Worm (Caenorhabditis elegans) whole organism, L4 larva: Measurements from ENCODE around the gene pcyt-1.

Experiments
- D1046.2 ChIP-seq: fragments of 200-800 bp; sonication (Bioruptor generic); IDR thresholded peaks from 2 replicates; pipeline ENCODE4 v1.3.6; 2022; ENCODE audit warnings: missing genetic modification characterization, missing compliant biosample characterization
- F10B5.3 ChIP-seq: sonication (generic microtip); optimal IDR thresholded peaks from 2 replicates; lab custom pipeline; 2016; ENCODE audit warnings: mild to moderate bottlenecking, missing genetic modification characterization, missing compliant biosample characterization
- T26A8.4 ChIP-seq: fragments of 200-800 bp; sonication (Bioruptor generic); IDR thresholded peaks from 2 replicates; pipeline ENCODE4 v1.3.6; 2022; ENCODE audit warnings: missing genetic modification characterization, missing compliant biosample characterization
- Y48G9A.11 ChIP-seq: fragments of 200-800 bp; sonication (Bioruptor generic); IDR thresholded peaks from 2 replicates; pipeline ENCODE4 v1.3.6; 2022; ENCODE audit warnings: missing genetic modification reagents, missing genetic modification characterization, missing compliant biosample characterization
- Y5F2A.4 ChIP-seq: fragments of 200-800 bp; sonication (Bioruptor generic); optimal IDR thresholded peaks from 2 replicates; lab custom pipeline; 2018; ENCODE audit warnings: mild to moderate bottlenecking, missing genetic modification characterization, missing compliant biosample characterization
- ZK546.5 ChIP-seq, 2 experiments: sonication (generic microtip); optimal IDR thresholded peaks; 2 replicates each; lab custom pipeline; 2017; ENCODE audit warnings: missing biosample characterization in 2 of 2, missing genetic modification characterization in 2 of 2
- aha-1 ChIP-seq: fragments of 150-350 bp; peaks from one replicate; lab custom pipeline; 2014; ENCODE audit warnings: missing biosample characterization, missing genetic modification characterization
- attf-4 ChIP-seq: sonication (generic microtip); optimal IDR thresholded peaks from 3 replicates; lab custom pipeline; 2017; ENCODE audit warnings: missing biosample characterization, missing genetic modification characterization
- ceh-20 ChIP-seq: fragments of 200-800 bp; sonication (Bioruptor generic); IDR thresholded peaks from 2 replicates; pipeline ENCODE4 v1.3.6; 2022; ENCODE audit warnings: missing genetic modification reagents, missing genetic modification characterization, missing compliant biosample characterization
- ceh-28 ChIP-seq: fragments of 150-350 bp; optimal IDR thresholded peaks from 2 replicates; lab custom pipeline; 2014; ENCODE audit warnings: missing biosample characterization, missing genetic modification reagents, missing genetic modification characterization
- ceh-62 ChIP-seq: sonication (generic microtip); optimal IDR thresholded peaks from 2 replicates; lab custom pipeline; 2017; ENCODE audit warnings: missing biosample characterization, missing genetic modification characterization
- ces-1 ChIP-seq: fragments of 150-350 bp; sonication (generic microtip); optimal IDR thresholded peaks from 4 replicates; lab custom pipeline; 2014; ENCODE audit warnings: missing biosample characterization, missing genetic modification reagents, missing genetic modification characterization
- daf-16 ChIP-seq, 3 experiments: sonication (generic microtip); optimal IDR thresholded peaks; 2 replicates each; lab custom pipeline; 2016 to 2017; ENCODE audit warnings: missing genetic modification characterization in 3 of 3, missing genetic modification reagents in 3 of 3, mild to moderate bottlenecking in 2 of 3, missing compliant biosample characterization in 2 of 3, missing biosample characterization in 1 of 3, moderate library complexity in 1 of 3
- daf-19 ChIP-seq: fragments of 200-800 bp; sonication (Bioruptor generic); conservative IDR thresholded peaks from 2 replicates; pipeline ENCODE4 v1.3.6; 2022; ENCODE audit warnings: missing genetic modification characterization, missing compliant biosample characterization
- dmd-8 ChIP-seq: fragments of 200-800 bp; sonication (Bioruptor generic); IDR thresholded peaks from 2 replicates; pipeline ENCODE4 v1.3.6; 2022; ENCODE audit warnings: missing genetic modification characterization, missing compliant biosample characterization
- dmd-9 ChIP-seq: fragments of 200-800 bp; sonication (Bioruptor generic); IDR thresholded peaks from 2 replicates; pipeline ENCODE4 v1.3.6; 2022; ENCODE audit warnings: missing genetic modification reagents, missing genetic modification characterization, missing compliant biosample characterization
- dpl-1 ChIP-seq: fragments of 150-350 bp; optimal IDR thresholded peaks from 2 replicates; lab custom pipeline; 2014; ENCODE audit warnings: missing biosample characterization, missing genetic modification reagents, missing genetic modification characterization
- egl-27 ChIP-seq: sonication (generic microtip); optimal IDR thresholded peaks from 3 replicates; lab custom pipeline; 2017; ENCODE audit warnings: missing biosample characterization, missing genetic modification reagents, missing genetic modification characterization
- fkh-10 ChIP-seq: fragments of 150-350 bp; optimal IDR thresholded peaks from 2 replicates; lab custom pipeline; 2014; ENCODE audit warnings: missing biosample characterization, missing genetic modification reagents, missing genetic modification characterization
- hlh-11 ChIP-seq: fragments of 200-800 bp; sonication (Bioruptor generic); optimal IDR thresholded peaks from 2 replicates; lab custom pipeline; 2018; ENCODE audit warnings: mild to moderate bottlenecking, missing genetic modification characterization, missing compliant biosample characterization
- hlh-30 ChIP-seq: sonication (generic microtip); optimal IDR thresholded peaks from 2 replicates; lab custom pipeline; 2017; ENCODE audit warnings: antibody characterized with exemption, mild to moderate bottlenecking, missing genetic modification characterization, missing compliant biosample characterization; ENCODE audit not compliant: insufficient read depth
- hmg-1.1 ChIP-seq: fragments of 200-800 bp; sonication (Bioruptor generic); IDR thresholded peaks from 2 replicates; pipeline ENCODE4 v1.3.6; 2022; ENCODE audit warnings: missing genetic modification reagents, missing genetic modification characterization, missing compliant biosample characterization
- jun-1 ChIP-seq: fragments of 150-350 bp; optimal IDR thresholded peaks from 2 replicates; lab custom pipeline; 2014; ENCODE audit warnings: missing biosample characterization, missing genetic modification reagents, missing genetic modification characterization
- lin-13 ChIP-seq: fragments of 150-350 bp; optimal IDR thresholded peaks from 2 replicates; lab custom pipeline; 2014; ENCODE audit warnings: missing biosample characterization, missing genetic modification reagents, missing genetic modification characterization
- lin-29 ChIP-seq: fragments of 200-800 bp; sonication (Bioruptor generic); IDR thresholded peaks from 2 replicates; pipeline ENCODE4 v1.3.6; 2022; ENCODE audit warnings: missing genetic modification reagents, missing genetic modification characterization, missing compliant biosample characterization
- lin-39 ChIP-seq: fragments of 150-350 bp; optimal IDR thresholded peaks from 2 replicates; lab custom pipeline; 2014; ENCODE audit warnings: missing biosample characterization, missing genetic modification reagents, missing genetic modification characterization
- lir-3 ChIP-seq: sonication (generic microtip); optimal IDR thresholded peaks from 2 replicates; lab custom pipeline; 2016; ENCODE audit warnings: mild to moderate bottlenecking, missing genetic modification characterization, missing compliant biosample characterization
- madf-9 ChIP-seq: fragments of 200-800 bp; sonication (Bioruptor generic); conservative IDR thresholded peaks from 2 replicates; pipeline ENCODE4 v1.3.6; 2022; ENCODE audit warnings: missing genetic modification reagents, missing genetic modification characterization, missing compliant biosample characterization
- mdl-1 ChIP-seq, 2 experiments: fragments of 150-350 bp in 1 of 2; sonication (generic microtip) in 1 of 2; optimal IDR thresholded peaks; 2 replicates each; lab custom pipeline; 2014 to 2017; ENCODE audit warnings: missing biosample characterization in 2 of 2, missing genetic modification characterization in 2 of 2
- mep-1 ChIP-seq: fragments of 150-350 bp; sonication (generic microtip); optimal IDR thresholded peaks from 3 replicates; lab custom pipeline; 2014; ENCODE audit warnings: missing biosample characterization, missing genetic modification characterization
- mes-2 ChIP-seq: sonication (generic microtip); optimal IDR thresholded peaks from 2 replicates; lab custom pipeline; 2016; ENCODE audit warnings: missing genotype, mild to moderate bottlenecking, missing genetic modification characterization, missing compliant biosample characterization; ENCODE audit not compliant: poor library complexity, severe bottlenecking
- mxl-2 ChIP-seq: fragments of 200-800 bp; sonication (Bioruptor generic); conservative IDR thresholded peaks from 2 replicates; pipeline ENCODE4 v1.3.6; 2022; ENCODE audit warnings: missing genetic modification reagents, missing genetic modification characterization, missing compliant biosample characterization
- nhr-111 ChIP-seq: fragments of 200-800 bp; sonication (Bioruptor generic); optimal IDR thresholded peaks from 2 replicates; lab custom pipeline; 2018; ENCODE audit warnings: mild to moderate bottlenecking, missing genetic modification characterization, missing compliant biosample characterization
- nhr-237 ChIP-seq: sonication (generic microtip); optimal IDR thresholded peaks from 2 replicates; lab custom pipeline; 2017; ENCODE audit warnings: missing biosample characterization, missing genetic modification characterization
- nhr-25 ChIP-seq: sonication (generic microtip); optimal IDR thresholded peaks from 2 replicates; lab custom pipeline; 2017; ENCODE audit warnings: missing genetic modification characterization, mild to moderate bottlenecking, missing compliant biosample characterization, antibody characterized with exemption, moderate library complexity, borderline replicate concordance; ENCODE audit not compliant: insufficient read depth
- nhr-6 ChIP-seq: fragments of 150-350 bp; optimal IDR thresholded peaks from 2 replicates; lab custom pipeline; 2014; ENCODE audit warnings: missing biosample characterization, missing genetic modification characterization
- nhr-77 ChIP-seq: fragments of 150-350 bp; optimal IDR thresholded peaks from 2 replicates; lab custom pipeline; 2014; ENCODE audit warnings: missing biosample characterization, missing genetic modification characterization
- php-3 ChIP-seq: fragments of 200-800 bp; sonication (Bioruptor generic); IDR thresholded peaks from 2 replicates; pipeline ENCODE4 v1.3.6; 2022; ENCODE audit warnings: missing genetic modification reagents, missing genetic modification characterization, missing compliant biosample characterization
- pqm-1 ChIP-seq: sonication (generic microtip); optimal IDR thresholded peaks from 2 replicates; lab custom pipeline; 2017; ENCODE audit warnings: missing biosample characterization, missing genetic modification characterization
- saeg-2 ChIP-seq: fragments of 200-800 bp; sonication (Bioruptor generic); IDR thresholded peaks from 2 replicates; pipeline ENCODE4 v1.3.6; 2022; ENCODE audit warnings: missing genetic modification reagents, missing genetic modification characterization, missing compliant biosample characterization
- sdz-12 ChIP-seq: fragments of 200-800 bp; sonication (Bioruptor generic); optimal IDR thresholded peaks from 2 replicates; lab custom pipeline; 2018; ENCODE audit warnings: mild to moderate bottlenecking, missing genetic modification characterization, missing compliant biosample characterization
- set-16 ChIP-seq: fragments of 200-800 bp; sonication (Bioruptor generic); IDR thresholded peaks from 2 replicates; pipeline ENCODE4 v1.3.6; 2022; ENCODE audit warnings: missing genetic modification reagents, missing genetic modification characterization, missing compliant biosample characterization
- snpc-1.2 ChIP-seq: fragments of 200-800 bp; sonication (Bioruptor generic); IDR thresholded peaks from 2 replicates; pipeline ENCODE4 v1.3.6; 2022; ENCODE audit warnings: missing genetic modification reagents, missing genetic modification characterization, missing compliant biosample characterization
- snpc-4 ChIP-seq: fragments of 150-350 bp; optimal IDR thresholded peaks from 2 replicates; lab custom pipeline; 2014; ENCODE audit warnings: missing biosample characterization, missing genetic modification characterization
- zfp-2 ChIP-seq: sonication (generic microtip); optimal IDR thresholded peaks from 2 replicates; lab custom pipeline; 2016; ENCODE audit warnings: mild to moderate bottlenecking, missing genetic modification characterization, missing compliant biosample characterization
- zfp-3 ChIP-seq: fragments of 200-800 bp; sonication (Bioruptor generic); conservative IDR thresholded peaks from 2 replicates; pipeline ENCODE4 v1.3.6; 2022; ENCODE audit warnings: missing genetic modification reagents, missing genetic modification characterization, missing compliant biosample characterization
- zip-11 ChIP-seq: fragments of 200-800 bp; sonication (Bioruptor generic); IDR thresholded peaks from 2 replicates; pipeline ENCODE4 v1.3.6; 2022; ENCODE audit warnings: missing genetic modification characterization, missing compliant biosample characterization
- ztf-11 ChIP-seq: fragments of 150-350 bp; optimal IDR thresholded peaks from 2 replicates; lab custom pipeline; 2014; ENCODE audit warnings: missing biosample characterization, missing genetic modification characterization

Gene pcyt-1

ce11 chrX:7569685-7570518, 2.3 kb upstream of the pcyt-1 start, which contains the start of gene apy-1 (continued):
- TF ChIP-seq hlh-30 (peak; percentile 17), snpc-4 (tag; lab: Kevin White, UChicago) (no peak), Y48G9A.11 (GFP tag; lab: Robert Waterston, UW) (no peak), nhr-237 (tag; lab: Kevin White, UChicago) (no peak), madf-9 (no peak), mes-2 (tag; lab: Kevin White, UChicago) (peak; percentile 94), mxl-2 (GFP tag; lab: Robert Waterston, UW) (no peak), nhr-111 (GFP tag; lab: Kevin White, UChicago) (no peak), ZK546.5 (tag; optimal IDR thresholded peaks at IDR 0.05; lab: Kevin White, UChicago) (no peak), lin-29 (GFP tag; lab: Robert Waterston, UW) (no peak), dmd-9 (GFP tag; lab: Robert Waterston, UW) (no peak), zip-11 (GFP tag; lab: Robert Waterston, UW) (no peak), egl-27 (tag; lab: Kevin White, UChicago) (no peak), sdz-12 (no peak), attf-4 (tag; lab: Kevin White, UChicago) (no peak), fkh-10 (GFP tag; lab: Kevin White, UChicago) (no peak), dmd-8 (GFP tag; lab: Robert Waterston, UW) (no peak), jun-1 (no peak), ztf-11 (tag; lab: Kevin White, UChicago) (no peak), D1046.2 (GFP tag; lab: Robert Waterston, UW) (no peak), php-3 (GFP tag; lab: Robert Waterston, UW) (0 out of 2 replicates have a peak, but pooled peaks have one; percentile 31), nhr-25 (tag; lab: Kevin White, UChicago) (no peak), hmg-1.1 (no peak), mdl-1 (tag; optimal IDR thresholded peaks at IDR 0.05; lab: Kevin White, UChicago) (no peak), saeg-2 (GFP tag; lab: Robert Waterston, UW) (no peak), aha-1 (peak; percentile 82), Y5F2A.4 (no peak), zfp-2 (tag; lab: Kevin White, UChicago) (no peak), hlh-11 (tag; lab: Kevin White, UChicago) (peak; percentile 59), daf-16 (GFP tag; optimal IDR thresholded peaks at IDR 0.05; lab: Kevin White, UChicago) (no peak), daf-16 (tag; optimal IDR thresholded peaks at IDR 0.05; lab: Kevin White, UChicago) (peak; percentile 38), lin-13 (GFP tag; lab: Kevin White, UChicago) (no peak), lir-3 (tag; lab: Kevin White, UChicago) (no peak), daf-19 (GFP tag; lab: Robert Waterston, UW) (no peak), nhr-77 (peak; percentile 13), dpl-1 (GFP tag; lab: Kevin White, UChicago) (peak; percentile 40), ceh-62 (tag; lab: Kevin White, UChicago) (no peak), mep-1 (peak; percentile 64)

- TF ChIP-seq aha-1 (peak; percentile 5), fkh-10 (GFP tag; lab: Kevin White, UChicago) (no peak)
These were observed 1.0 kb downstream of the pcyt-1 start for ce11 chrX:7573172-7573571.

ce11 chrX:7573572-7573628, 1.2 kb downstream of the pcyt-1 start, which contains the start of the genes unc-98 and F08C6.18:
unc-98 (minus strand) TSS chrX:7573619.
F08C6.18 (minus strand) TSS chrX:7573628.
- TF ChIP-seq snpc-1.2 (GFP tag; lab: Robert Waterston, UW) (no peak), hmg-1.1 (no peak), daf-16 (GFP tag; optimal IDR thresholded peaks at IDR 0.05; lab: Kevin White, UChicago) (no peak), daf-16 (tag; optimal IDR thresholded peaks at IDR 0.05; lab: Kevin White, UChicago) (no peak), ceh-62 (tag; lab: Kevin White, UChicago) (no peak), sdz-12 (no peak), pqm-1 (tag; lab: Kevin White, UChicago) (no peak), F10B5.3 (tag; lab: Kevin White, UChicago) (no peak), ceh-28 (tag; lab: Kevin White, UChicago) (no peak), dpl-1 (GFP tag; lab: Kevin White, UChicago) (no peak), zfp-3 (no peak), nhr-6 (tag; lab: Kevin White, UChicago) (no peak), daf-19 (GFP tag; lab: Robert Waterston, UW) (no peak), dmd-8 (GFP tag; lab: Robert Waterston, UW) (no peak), T26A8.4 (GFP tag; lab: Robert Waterston, UW) (no peak), set-16 (GFP tag; lab: Robert Waterston, UW) (no peak), ces-1 (GFP tag; lab: Kevin White, UChicago) (no peak), Y5F2A.4 (no peak), lin-39 (no peak), ceh-20 (GFP tag; lab: Robert Waterston, UW) (no peak)
